Fruit fly (Drosophila melanogaster) whole organism, embryonic: ENCODE results near the gene CG32829.

Experiments used
- Adf1 ChIP-seq: fragments of 200-800 bp; sonication (Bioruptor generic); IDR thresholded peaks from 2 replicates; pipeline ENCODE4 v1.3.6; 2022; ENCODE audit warnings: missing biosample characterization, missing genetic modification characterization
- Asciz ChIP-seq: fragments of 200-800 bp; sonication (Bioruptor generic); optimal IDR thresholded peaks from 2 replicates; lab custom pipeline; 2017; ENCODE audit warnings: missing biosample characterization, mild to moderate bottlenecking, missing genetic modification characterization, missing genetic modification reagents
- B-H2 ChIP-seq: fragments of 200-800 bp; sonication (Bioruptor generic); optimal IDR thresholded peaks from 2 replicates; lab custom pipeline; 2018; ENCODE audit warnings: missing biosample characterization, mild to moderate bottlenecking, missing genetic modification characterization
- BEAF-32 ChIP-seq: fragments of 200-800 bp; sonication (Bioruptor generic); optimal IDR thresholded peaks from 3 replicates; lab custom pipeline; 2017; ENCODE audit warnings: missing biosample characterization, missing genetic modification characterization, mild to moderate bottlenecking, moderate library complexity, missing genetic modification reagents
- CG10366 ChIP-seq: fragments of 200-800 bp; sonication (Bioruptor generic); IDR thresholded peaks from 2 replicates; pipeline ENCODE4 v1.3.6; 2022; ENCODE audit warnings: missing biosample characterization, missing genetic modification characterization
- CG13123 ChIP-seq: fragments of 200-800 bp; sonication (Bioruptor generic); optimal IDR thresholded peaks from 2 replicates; lab custom pipeline; 2016; ENCODE audit warnings: missing biosample characterization, missing genetic modification characterization
- CG13624 ChIP-seq: fragments of 200-800 bp; sonication (Bioruptor generic); optimal IDR thresholded peaks from 2 replicates; lab custom pipeline; 2016; ENCODE audit warnings: missing biosample characterization, missing genetic modification characterization
- CG16813 ChIP-seq: fragments of 200-800 bp; sonication (Bioruptor generic); IDR thresholded peaks from 3 replicates; pipeline ENCODE4 v1.3.6; 2022; ENCODE audit warnings: missing biosample characterization, missing genetic modification characterization; ENCODE audit not compliant: partially characterized antibody
- CG17385 ChIP-seq: fragments of 200-800 bp; sonication (Bioruptor generic); optimal IDR thresholded peaks from 3 replicates; lab custom pipeline; 2018; ENCODE audit warnings: missing biosample characterization, mild to moderate bottlenecking, missing genetic modification characterization
- CG18011 ChIP-seq: fragments of 200-800 bp; sonication (Bioruptor generic); optimal IDR thresholded peaks from 2 replicates; lab custom pipeline; 2017; ENCODE audit warnings: missing biosample characterization, missing genetic modification characterization, mild to moderate bottlenecking, moderate library complexity, missing genotype
- CG18476 ChIP-seq: fragments of 200-800 bp; sonication (Bioruptor generic); optimal IDR thresholded peaks from 2 replicates; lab custom pipeline; 2016; ENCODE audit warnings: missing biosample characterization, mild to moderate bottlenecking, missing genetic modification characterization
- CG3163 ChIP-seq: fragments of 200-800 bp; sonication (Bioruptor generic); optimal IDR thresholded peaks from 3 replicates; lab custom pipeline; 2016; ENCODE audit warnings: missing biosample characterization, missing genetic modification characterization
- CG3407 ChIP-seq: fragments of 200-800 bp; sonication (Bioruptor generic); optimal IDR thresholded peaks from 2 replicates; lab custom pipeline; 2018; ENCODE audit warnings: missing biosample characterization, mild to moderate bottlenecking, missing genetic modification characterization
- CG4617 ChIP-seq: fragments of 200-800 bp; sonication (Bioruptor generic); optimal IDR thresholded peaks from 3 replicates; lab custom pipeline; 2016; ENCODE audit warnings: missing biosample characterization, missing genetic modification characterization, borderline replicate concordance
- CG6683 ChIP-seq: fragments of 200-800 bp; sonication (Bioruptor generic); optimal IDR thresholded peaks from 2 replicates; lab custom pipeline; 2017; ENCODE audit warnings: missing biosample characterization, mild to moderate bottlenecking, missing genetic modification characterization, missing genetic modification reagents
- CG6689 ChIP-seq: fragments of 200-800 bp; sonication (Bioruptor generic); IDR thresholded peaks from 2 replicates; pipeline ENCODE4 v1.3.6; 2022; ENCODE audit warnings: missing biosample characterization, missing genetic modification characterization
- CG7271 ChIP-seq: fragments of 200-800 bp; sonication (Bioruptor generic); optimal IDR thresholded peaks from 2 replicates; lab custom pipeline; 2018; ENCODE audit warnings: missing biosample characterization, mild to moderate bottlenecking, missing genetic modification characterization, moderate library complexity
- CG7556 ChIP-seq: fragments of 200-800 bp; sonication (Bioruptor generic); optimal IDR thresholded peaks from 2 replicates; lab custom pipeline; 2017; ENCODE audit warnings: missing biosample characterization, mild to moderate bottlenecking, missing genetic modification characterization
- CG8478 ChIP-seq: fragments of >200 bp; optimal IDR thresholded peaks from 2 replicates; lab custom pipeline; 2018
- CG8944 ChIP-seq: fragments of 200-800 bp; sonication (Bioruptor generic); optimal IDR thresholded peaks from 3 replicates; lab custom pipeline; 2016; ENCODE audit warnings: missing biosample characterization, missing genetic modification characterization
- CG9437 ChIP-seq: fragments of 200-800 bp; sonication (Bioruptor generic); optimal IDR thresholded peaks from 2 replicates; lab custom pipeline; 2018; ENCODE audit warnings: missing biosample characterization, mild to moderate bottlenecking, missing genetic modification characterization
- CoRest ChIP-seq: fragments of 200-800 bp; sonication (Bioruptor generic); optimal IDR thresholded peaks from 3 replicates; lab custom pipeline; 2018; ENCODE audit warnings: missing biosample characterization, mild to moderate bottlenecking, missing genetic modification characterization, moderate library complexity
- D ChIP-seq, 2 experiments: fragments of 200-800 bp in 1 of 2; fragments of >200 bp in 1 of 2; sonication (Bioruptor generic) in 1 of 2; optimal IDR thresholded peaks; 2 replicates in 1 of 2; 3 replicates in 1 of 2; lab custom pipeline; 2017; ENCODE audit warnings: mild to moderate bottlenecking in 1 of 2, missing biosample characterization in 1 of 2, missing genetic modification characterization in 1 of 2, missing genetic modification reagents in 1 of 2
- D19A ChIP-seq: fragments of 200-800 bp; optimal IDR thresholded peaks from 3 replicates; lab custom pipeline; 2019; ENCODE audit warnings: missing biosample characterization, mild to moderate bottlenecking, missing genetic modification characterization, moderate library complexity
- D19B ChIP-seq: fragments of 200-800 bp; sonication (Bioruptor generic); optimal IDR thresholded peaks from 2 replicates; lab custom pipeline; 2017; ENCODE audit warnings: missing biosample characterization, mild to moderate bottlenecking, missing genetic modification characterization
- Dref ChIP-seq: fragments of 200-800 bp; sonication (Bioruptor generic); IDR thresholded peaks from 2 replicates; pipeline ENCODE4 v1.3.6; 2022; ENCODE audit warnings: missing biosample characterization, missing genetic modification characterization
- Fer1 ChIP-seq: fragments of 200-800 bp; sonication (Bioruptor generic); optimal IDR thresholded peaks from 2 replicates; lab custom pipeline; 2017; ENCODE audit warnings: missing biosample characterization, mild to moderate bottlenecking, missing genetic modification characterization
- Gsc ChIP-seq: fragments of 200-800 bp; sonication (Bioruptor generic); IDR thresholded peaks from 2 replicates; pipeline ENCODE4 v1.3.6; 2022; ENCODE audit warnings: missing biosample characterization, missing genetic modification characterization
- HHEX ChIP-seq: fragments of 200-800 bp; sonication (Bioruptor generic); optimal IDR thresholded peaks from 3 replicates; lab custom pipeline; 2017; ENCODE audit warnings: missing biosample characterization, mild to moderate bottlenecking, missing genetic modification characterization, missing genetic modification reagents
- Max ChIP-seq: fragments of 200-800 bp; sonication (Bioruptor generic); optimal IDR thresholded peaks from 2 replicates; lab custom pipeline; 2016; ENCODE audit warnings: missing biosample characterization, mild to moderate bottlenecking, missing genetic modification characterization
- Neu2 ChIP-seq: fragments of 200-800 bp; sonication (Bioruptor generic); optimal IDR thresholded peaks from 3 replicates; lab custom pipeline; 2016; ENCODE audit warnings: missing biosample characterization, missing genetic modification characterization, borderline replicate concordance
- Pdp1 ChIP-seq, 2 experiments: fragments of 200-800 bp; sonication (Bioruptor generic); optimal IDR thresholded peaks; 3 replicates each; lab custom pipeline; 2016; ENCODE audit warnings: missing biosample characterization in 2 of 2, missing genetic modification characterization in 2 of 2, mild to moderate bottlenecking in 1 of 2, moderate library complexity in 1 of 2
- Ravus ChIP-seq: fragments of 200-800 bp; sonication (Bioruptor generic); IDR thresholded peaks from 2 replicates; pipeline ENCODE4 v1.3.6; 2022; ENCODE audit warnings: missing biosample characterization, missing genetic modification characterization
- al ChIP-seq: fragments of 200-800 bp; sonication (Bioruptor generic); IDR thresholded peaks from 2 replicates; pipeline ENCODE4 v1.3.6; 2022; ENCODE audit warnings: missing biosample characterization, missing genetic modification characterization
- ara ChIP-seq: fragments of 200-800 bp; sonication (Bioruptor generic); IDR thresholded peaks from 2 replicates; pipeline ENCODE4 v1.3.6; 2022; ENCODE audit warnings: missing biosample characterization, missing genetic modification characterization
- gem ChIP-seq: fragments of 200-800 bp; sonication (Bioruptor generic); optimal IDR thresholded peaks from 2 replicates; lab custom pipeline; 2019; ENCODE audit warnings: missing biosample characterization, mild to moderate bottlenecking, missing genetic modification characterization, moderate library complexity
- grn ChIP-seq: fragments of 200-800 bp; sonication (Bioruptor generic); optimal IDR thresholded peaks from 3 replicates; lab custom pipeline; 2017; ENCODE audit warnings: missing biosample characterization, missing genetic modification characterization
- gro ChIP-seq: fragments of 200-800 bp; sonication (Bioruptor generic); optimal IDR thresholded peaks from 2 replicates; lab custom pipeline; 2016; ENCODE audit warnings: missing biosample characterization, missing genetic modification characterization
- h ChIP-seq: fragments of >200 bp; optimal IDR thresholded peaks from 2 replicates; lab custom pipeline; 2017
- hbn ChIP-seq: fragments of 200-800 bp; sonication (Bioruptor generic); IDR thresholded peaks from 2 replicates; pipeline ENCODE4 v1.3.6; 2022; ENCODE audit warnings: missing biosample characterization, missing genetic modification characterization; ENCODE audit not compliant: partially characterized antibody
- hth ChIP-seq: fragments of >200 bp; optimal IDR thresholded peaks from 2 replicates; lab custom pipeline; 2017; ENCODE audit warnings: inconsistent platforms
- jing ChIP-seq: fragments of 200-800 bp; sonication (Bioruptor generic); optimal IDR thresholded peaks from 2 replicates; lab custom pipeline; 2018; ENCODE audit warnings: missing biosample characterization, mild to moderate bottlenecking, missing genetic modification characterization
- knrl ChIP-seq: fragments of 200-800 bp; sonication (Bioruptor generic); IDR thresholded peaks from 3 replicates; pipeline ENCODE4 v1.3.6; 2022; ENCODE audit warnings: missing biosample characterization, missing genetic modification characterization; ENCODE audit not compliant: partially characterized antibody
- pb ChIP-seq: fragments of 200-800 bp; sonication (Bioruptor generic); optimal IDR thresholded peaks from 3 replicates; lab custom pipeline; 2016; ENCODE audit warnings: missing biosample characterization, missing genetic modification characterization
- sd ChIP-seq: fragments of 200-800 bp; sonication (Bioruptor generic); optimal IDR thresholded peaks from 3 replicates; lab custom pipeline; 2018; ENCODE audit warnings: missing biosample characterization, mild to moderate bottlenecking, missing genetic modification characterization, moderate library complexity
- seq ChIP-seq: fragments of 200-800 bp; sonication (Bioruptor generic); IDR thresholded peaks from 2 replicates; pipeline ENCODE4 v1.3.6; 2022; ENCODE audit warnings: missing biosample characterization, missing genetic modification characterization
- tio ChIP-seq: fragments of 200-800 bp; sonication (Bioruptor generic); optimal IDR thresholded peaks from 2 replicates; lab custom pipeline; 2017; ENCODE audit warnings: missing biosample characterization, missing genetic modification characterization, inconsistent platforms
- trh ChIP-seq: fragments of 200-800 bp; sonication (Bioruptor generic); optimal IDR thresholded peaks from 2 replicates; lab custom pipeline; 2016; ENCODE audit warnings: missing biosample characterization, missing genetic modification characterization
- twi ChIP-seq: fragments of 200-800 bp; optimal IDR thresholded peaks from 2 replicates; lab custom pipeline; 2019; ENCODE audit warnings: missing biosample characterization, mild to moderate bottlenecking, missing genetic modification characterization, moderate library complexity
- zen2 ChIP-seq: fragments of 200-800 bp; sonication (Bioruptor generic); IDR thresholded peaks from 3 replicates; pipeline ENCODE4 v1.3.6; 2022; ENCODE audit warnings: missing biosample characterization, missing genetic modification characterization; ENCODE audit not compliant: partially characterized antibody
- zfh2 ChIP-seq: fragments of 200-800 bp; sonication (Bioruptor generic); optimal IDR thresholded peaks from 2 replicates; lab custom pipeline; 2016; ENCODE audit warnings: missing biosample characterization, missing genetic modification characterization

CG32829 gene

dm6 chr2L:6950096-6950495 lies 33.9 kb upstream of the CG32829 start, which contains the start of the genes Gas41 and SA1 (continued):
- TF ChIP-seq CG13123 (GFP tag; lab: Kevin White, UChicago), result peak; percentile 15
- TF ChIP-seq CG6689 (GFP tag; lab: Robert Waterston, UW), result peak; percentile 93
- peak; percentile 68; the same call in 1 of the 2 replicates for TF ChIP-seq hbn (GFP tag; lab: Robert Waterston, UW)
- peak; percentile 81 for TF ChIP-seq ara (GFP tag; lab: Robert Waterston, UW)
- TF ChIP-seq D19B (GFP tag; lab: Kevin White, UChicago), result peak; percentile 48
- TF ChIP-seq CG3407 (GFP tag; lab: Kevin White, UChicago), result peak; percentile 81
- TF ChIP-seq CoRest (tag; lab: Kevin White, UChicago), result peak; percentile 76
- TF ChIP-seq seq (GFP tag; lab: Robert Waterston, UW), result peak; percentile 55; the same call in 1 of the 2 replicates
- peak; percentile 88 for TF ChIP-seq Fer1 (GFP tag; lab: Kevin White, UChicago)
- no peak for TF ChIP-seq CG8944 (GFP tag; lab: Kevin White, UChicago)
- TF ChIP-seq CG3163, result no peak
- TF ChIP-seq Neu2 (GFP tag; lab: Kevin White, UChicago), result no peak
- TF ChIP-seq h (lab: Kevin White, UChicago), result no peak
- no peak for TF ChIP-seq CG8478
- peak; percentile 92 for TF ChIP-seq CG4617 (GFP tag; lab: Kevin White, UChicago)
- peak; percentile 93 for TF ChIP-seq CG7271 (tag; lab: Kevin White, UChicago)
- peak; percentile 64 for TF ChIP-seq CG6683 (GFP tag; lab: Kevin White, UChicago)
- no peak for TF ChIP-seq jing (GFP tag; lab: Kevin White, UChicago)
- TF ChIP-seq twi (tag; lab: Kevin White, UChicago), result peak; percentile 68
- TF ChIP-seq CG7556, result peak; percentile 78
- peak; percentile 74 for TF ChIP-seq HHEX (GFP tag; lab: Kevin White, UChicago)
- peak; percentile 84 for TF ChIP-seq knrl (GFP tag; lab: Robert Waterston, UW)
- no peak for TF ChIP-seq D19A (tag; lab: Kevin White, UChicago)
- no peak for TF ChIP-seq sd (tag; lab: Kevin White, UChicago)
- TF ChIP-seq BEAF-32 (GFP tag; lab: Kevin White, UChicago), result peak; percentile 88
- TF ChIP-seq Pdp1 (GFP tag; optimal IDR thresholded peaks at IDR 0.05; lab: Kevin White, UChicago), result peak in 1 of 2 experiments; percentile 56
- no peak for TF ChIP-seq tio (GFP tag; lab: Kevin White, UChicago)
- TF ChIP-seq al (GFP tag; lab: Robert Waterston, UW), result no peak; the same call in 1 of the 2 replicates
- no peak for TF ChIP-seq D (optimal IDR thresholded peaks at IDR 0.05; lab: Kevin White, UChicago)
- TF ChIP-seq D (GFP tag; optimal IDR thresholded peaks at IDR 0.05; lab: Kevin White, UChicago), result peak; percentile 38
- TF ChIP-seq CG10366 (GFP tag; lab: Robert Waterston, UW), result no peak
- no peak for TF ChIP-seq grn (GFP tag; lab: Kevin White, UChicago)
- peak; percentile 74 for TF ChIP-seq zfh2 (GFP tag; lab: Kevin White, UChicago)
- peak; percentile 78 for TF ChIP-seq CG9437 (GFP tag; lab: Kevin White, UChicago)
- TF ChIP-seq gro (GFP tag; lab: Kevin White, UChicago), result peak; percentile 41
- TF ChIP-seq Asciz (GFP tag; lab: Kevin White, UChicago), result peak; percentile 71
- TF ChIP-seq Max (GFP tag; lab: Kevin White, UChicago), result no peak
- TF ChIP-seq CG18011 (GFP tag; lab: Kevin White, UChicago), result peak; percentile 77
- TF ChIP-seq gem (tag; lab: Kevin White, UChicago), result peak; percentile 97
- TF ChIP-seq CG16813 (GFP tag; lab: Robert Waterston, UW), result peak; percentile 76
- TF ChIP-seq Adf1 (GFP tag; lab: Robert Waterston, UW), result peak; percentile 34
- no peak for TF ChIP-seq Ravus (GFP tag; lab: Robert Waterston, UW)
- TF ChIP-seq CG17385 (GFP tag; lab: Kevin White, UChicago), result peak; percentile 99
- peak; percentile 44 for TF ChIP-seq B-H2 (GFP tag; lab: Kevin White, UChicago)
- TF ChIP-seq CG13624, result no peak
- no peak for TF ChIP-seq trh
- TF ChIP-seq zen2 (GFP tag; lab: Robert Waterston, UW), result peak; percentile 67; the same call in 1 of the 3 replicates
- peak; percentile 76 for TF ChIP-seq Dref
- no peak for TF ChIP-seq CG18476 (GFP tag; lab: Kevin White, UChicago)
- no peak for TF ChIP-seq hth (lab: Kevin White, UChicago)
- no peak for TF ChIP-seq Gsc
- no peak for TF ChIP-seq pb (GFP tag; lab: Kevin White, UChicago)
